Worm (Caenorhabditis elegans) whole organism, L4/young adult: ENCODE measurements around the gene B0546.3.
"Not testable (repeated sequence)": the region's sequence is repeated elsewhere in the genome, so short reads cannot be mapped to it uniquely, and the experiment has no call there.

ENCODE experiments used
- W03F9.2 ChIP-seq: fragments of 150-350 bp; optimal IDR thresholded peaks from 2 replicates; lab custom pipeline; 2014; ENCODE audit warnings: missing biosample characterization, missing genetic modification characterization
- dao-5 ChIP-seq: sonication (generic microtip); optimal IDR thresholded peaks from 2 replicates; lab custom pipeline; 2016; ENCODE audit warnings: missing genotype, missing genetic modification characterization, moderate library complexity, missing compliant biosample characterization
- him-1 ChIP-seq: sonication (generic microtip); optimal IDR thresholded peaks from 2 replicates; lab custom pipeline; 2016; ENCODE audit warnings: missing genotype, missing genetic modification reagents, missing genetic modification characterization, missing compliant biosample characterization

Gene B0546.3

DNA sequence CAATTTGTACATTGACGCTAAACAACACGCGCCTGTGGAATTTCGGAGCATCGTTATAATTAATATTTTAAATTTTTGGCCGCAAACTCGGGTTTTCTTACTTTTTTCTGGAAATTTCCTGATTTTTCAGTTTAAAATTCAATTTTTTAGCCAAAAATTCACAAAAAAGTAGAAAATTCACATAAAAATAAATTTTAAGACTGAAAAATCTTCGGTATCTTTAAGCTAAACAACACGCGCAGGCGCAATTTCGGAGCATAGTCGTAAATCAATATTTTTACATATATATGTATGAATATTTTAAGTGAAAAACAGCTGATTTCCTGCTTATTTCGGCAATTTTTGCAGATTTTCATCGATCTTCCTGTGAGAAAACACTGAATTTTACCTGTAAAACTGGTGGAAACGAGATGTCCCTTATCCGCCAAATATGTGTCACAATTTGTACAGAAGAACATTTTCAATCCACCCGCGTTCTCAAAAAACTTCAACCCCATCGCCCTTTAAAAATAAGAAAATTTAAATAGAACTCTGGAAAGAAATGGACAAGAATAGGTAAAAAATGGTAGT, at the start of gene B0546.3:
TSS of gene B0546.3 (minus strand) at position 504 of the 570 bp plus-strand sequence.
- TF ChIP-seq W03F9.2 (no peak), him-1 (tag; lab: Kevin White, UChicago) (no peak), dao-5 (tag; lab: Kevin White, UChicago) (no peak)

DNA sequence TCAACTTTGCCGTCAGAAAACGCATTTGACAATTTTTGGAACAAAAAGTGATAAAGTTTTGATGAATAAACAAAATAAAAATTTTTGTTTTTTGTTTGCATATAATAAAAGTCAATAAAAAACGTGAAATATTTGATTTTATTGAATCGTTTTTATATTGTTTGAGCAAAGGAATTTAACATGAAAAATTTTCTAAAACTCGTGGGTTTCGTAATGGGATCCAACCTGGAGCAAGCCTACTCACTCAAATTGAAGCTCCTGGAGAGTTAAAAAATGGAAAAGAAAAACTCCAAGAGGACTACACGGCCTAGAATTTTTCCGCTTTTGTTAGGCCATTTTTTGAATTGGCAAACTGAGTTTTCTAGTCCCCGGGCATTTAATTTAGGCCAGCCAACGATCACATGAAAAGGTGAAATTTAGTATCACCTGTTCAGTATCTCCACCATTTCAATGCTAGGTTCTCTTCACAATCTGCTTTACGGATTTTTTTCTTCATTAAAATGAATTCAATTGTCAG, 45.9 kb upstream of the B0546.3 start, which contains the start of the genes C04C3.9 and srz-60:
TSS of gene C04C3.9 (minus strand) at position 101 of the 517 bp plus-strand sequence.
TSS of gene srz-60 (plus strand) at position 467 of the 517 bp plus-strand sequence.
- TF ChIP-seq W03F9.2 (no peak), him-1 (tag; lab: Kevin White, UChicago) (no peak)

ce11 chrIV:3422516-3422915, 39.9 kb upstream of the B0546.3 start, which contains the start of gene C04C3.6:
TSS of gene C04C3.6 (minus strand) at chrIV:3422616.
- TF ChIP-seq W03F9.2 (no peak), him-1 (tag; lab: Kevin White, UChicago) (no peak), dao-5 (tag; lab: Kevin White, UChicago) (no peak)

DNA sequence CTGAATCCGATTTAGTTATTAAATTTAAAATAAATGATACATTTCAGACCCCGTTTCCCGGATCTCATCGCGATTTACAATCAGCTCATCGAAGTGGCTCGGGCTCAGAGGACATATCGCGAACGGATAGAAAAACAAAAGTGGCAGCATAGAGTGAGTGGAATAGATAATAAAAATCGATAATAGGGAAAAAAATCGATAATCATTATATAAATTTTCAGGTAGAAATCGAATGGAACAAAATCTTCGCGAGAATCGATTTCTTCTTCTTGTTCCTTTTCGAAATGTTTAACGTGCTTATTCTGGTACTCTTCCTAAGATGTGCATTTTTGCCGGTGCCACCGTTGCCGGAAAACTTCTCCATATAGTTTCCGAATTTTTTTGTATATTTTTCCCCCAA, 36.1 kb upstream of the B0546.3 start:
- TF ChIP-seq dao-5 (tag; lab: Kevin White, UChicago) (no peak), him-1 (tag; lab: Kevin White, UChicago) (no peak), W03F9.2 (no peak)

- TF ChIP-seq W03F9.2 (no peak), him-1 (tag; lab: Kevin White, UChicago) (no peak), dao-5 (tag; lab: Kevin White, UChicago) (no peak)
Measured at ce11 chrIV:3415383-3415782, 32.7 kb upstream of the B0546.3 start, which contains the start of gene lgc-9. TSS of gene lgc-9 (plus strand) at chrIV:3415683.

DNA sequence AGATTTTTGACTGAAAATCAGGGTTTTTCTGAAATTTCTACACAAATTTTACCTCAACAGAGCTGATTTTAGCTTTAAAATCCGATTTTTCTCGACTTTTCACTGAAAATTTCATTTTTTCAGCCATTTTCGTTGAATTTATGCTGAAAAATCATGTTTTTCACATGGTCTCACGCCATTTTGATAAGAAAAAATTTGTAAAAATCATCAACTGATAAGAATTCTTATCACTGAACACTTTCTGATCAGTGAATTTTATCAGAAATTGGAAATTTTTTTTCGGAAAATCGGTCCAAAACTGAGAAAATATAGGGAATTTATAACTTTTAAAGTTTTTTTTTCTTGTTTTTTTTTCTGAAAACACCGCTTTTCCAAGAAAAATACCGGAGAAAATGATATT, 18.3 kb upstream of the B0546.3 start:
- TF ChIP-seq dao-5 (tag; lab: Kevin White, UChicago): no peak
- no peak for TF ChIP-seq W03F9.2
- TF ChIP-seq him-1 (tag; lab: Kevin White, UChicago): no peak

DNA sequence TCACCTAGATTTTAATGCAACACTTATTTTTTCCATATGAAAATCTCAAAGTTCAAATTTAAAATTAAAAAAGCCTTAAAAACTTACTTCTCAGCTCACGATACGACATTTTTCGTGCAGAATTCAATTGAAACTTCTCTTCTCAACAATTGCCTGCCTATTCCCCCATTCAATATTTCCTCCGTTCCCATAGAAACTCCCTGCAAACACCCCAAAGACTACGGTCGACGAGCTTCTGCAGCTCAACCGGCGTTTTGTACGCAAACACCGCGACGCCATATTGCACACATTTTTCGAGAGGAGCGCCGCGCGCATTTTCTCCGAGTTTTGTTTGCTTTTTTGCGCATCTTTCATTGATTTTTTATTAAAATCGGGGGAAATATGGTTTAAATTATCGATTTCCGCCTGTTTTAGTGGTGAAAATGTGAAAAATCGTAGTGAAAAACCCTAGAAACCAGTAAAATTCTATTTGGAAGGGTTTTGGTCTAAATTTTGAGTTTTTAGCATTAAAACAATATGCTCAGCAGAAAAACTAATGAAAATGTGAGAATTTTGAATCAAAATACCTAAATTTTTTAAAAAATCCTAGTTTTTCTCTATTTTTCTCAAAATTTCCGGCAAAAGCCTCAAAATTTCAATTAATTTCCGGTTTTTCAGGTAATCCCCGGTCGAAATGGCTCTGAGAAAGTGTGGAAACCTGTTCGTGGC, 16.5 kb upstream of the B0546.3 start, which contains the start of the genes dyf-3 and pdhb-1:
TSS of gene dyf-3 (minus strand) at position 217 of the 708 bp plus-strand sequence.
TSS of gene pdhb-1 (plus strand) at position 658 of the 708 bp plus-strand sequence.
- TF ChIP-seq dao-5 (tag; lab: Kevin White, UChicago) (no peak), him-1 (tag; lab: Kevin White, UChicago) (no peak), W03F9.2 (no peak)

DNA sequence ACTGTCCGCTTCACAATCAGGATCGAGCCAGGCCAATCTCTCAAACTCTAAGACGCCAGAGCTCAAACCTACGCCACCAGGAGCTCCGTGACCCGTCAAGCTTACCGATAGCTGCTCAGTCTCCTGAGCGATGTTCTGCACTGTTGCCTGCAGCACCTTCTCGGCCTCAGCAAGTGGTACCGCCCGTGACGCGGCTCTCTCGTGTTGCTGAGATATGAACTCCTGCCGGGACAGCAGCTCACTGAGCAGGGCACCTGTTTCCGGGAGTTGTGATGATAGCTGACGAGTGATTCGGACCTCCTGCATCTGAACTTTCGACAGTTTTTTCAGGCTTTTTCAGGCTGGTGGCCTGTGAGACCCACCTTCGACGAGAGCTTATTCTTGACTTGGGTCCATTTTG, 15.4 kb upstream of the B0546.3 start:
- TF ChIP-seq him-1 (tag; lab: Kevin White, UChicago): no peak
- TF ChIP-seq W03F9.2: no peak
- TF ChIP-seq dao-5 (tag; lab: Kevin White, UChicago): no peak

DNA sequence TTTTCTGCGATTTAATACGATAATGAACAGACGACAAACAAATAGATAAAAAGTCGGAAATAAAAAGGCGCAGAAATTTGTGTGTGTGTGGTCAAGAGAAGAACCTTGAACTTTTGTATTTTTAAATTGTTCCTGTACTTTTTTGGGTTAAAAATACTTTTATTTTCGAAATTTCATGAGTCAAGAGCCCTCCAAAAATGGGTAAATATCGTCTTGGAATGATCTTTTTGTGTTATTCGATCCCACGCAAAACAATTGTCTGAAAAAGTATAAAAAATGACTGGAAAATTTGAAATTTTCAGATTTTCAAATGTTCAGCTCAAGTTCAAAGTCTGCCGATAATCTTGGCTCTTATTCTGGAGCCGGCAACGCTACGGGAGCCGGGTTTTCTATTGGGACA, 12.9 kb upstream of the B0546.3 start, which contains the start of gene C04C3.14:
TSS of gene C04C3.14 (plus strand) at position 301 of the 400 bp plus-strand sequence.
- TF ChIP-seq W03F9.2 (no peak), dao-5 (tag; lab: Kevin White, UChicago) (no peak), him-1 (tag; lab: Kevin White, UChicago) (no peak)

ce11 chrIV:3394066-3394465, 11.4 kb upstream of the B0546.3 start, which contains the start of gene C04C3.4:
TSS of gene C04C3.4 (plus strand) at chrIV:3394366.
- not testable (repeated sequence) for TF ChIP-seq dao-5 (tag; lab: Kevin White, UChicago); him-1 (tag; lab: Kevin White, UChicago); W03F9.2

DNA sequence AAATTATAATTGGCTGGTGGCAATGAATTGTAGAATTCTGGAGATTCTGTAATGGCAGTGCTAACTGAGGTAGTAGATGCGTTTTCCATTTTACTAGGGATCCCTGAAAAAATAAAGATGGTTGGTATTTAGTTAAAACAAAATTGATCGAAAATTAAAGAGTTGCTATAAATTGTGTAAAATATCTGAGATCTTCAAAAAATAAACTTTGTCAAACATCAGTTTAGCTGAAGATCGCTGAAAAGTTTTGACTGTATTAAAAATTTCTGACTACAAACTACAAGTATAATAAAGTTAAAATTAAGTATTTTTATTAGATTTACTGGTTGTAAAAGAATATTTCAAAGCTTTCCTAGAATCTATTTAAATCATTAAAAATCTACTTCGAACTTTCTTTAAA, 7.4 kb upstream of the B0546.3 start, which contains the start of gene B0546.5:
TSS of gene B0546.5 (minus strand) at position 101 of the 400 bp plus-strand sequence.
- TF ChIP-seq him-1 (tag; lab: Kevin White, UChicago); dao-5 (tag; lab: Kevin White, UChicago); W03F9.2: not testable (repeated sequence)

DNA sequence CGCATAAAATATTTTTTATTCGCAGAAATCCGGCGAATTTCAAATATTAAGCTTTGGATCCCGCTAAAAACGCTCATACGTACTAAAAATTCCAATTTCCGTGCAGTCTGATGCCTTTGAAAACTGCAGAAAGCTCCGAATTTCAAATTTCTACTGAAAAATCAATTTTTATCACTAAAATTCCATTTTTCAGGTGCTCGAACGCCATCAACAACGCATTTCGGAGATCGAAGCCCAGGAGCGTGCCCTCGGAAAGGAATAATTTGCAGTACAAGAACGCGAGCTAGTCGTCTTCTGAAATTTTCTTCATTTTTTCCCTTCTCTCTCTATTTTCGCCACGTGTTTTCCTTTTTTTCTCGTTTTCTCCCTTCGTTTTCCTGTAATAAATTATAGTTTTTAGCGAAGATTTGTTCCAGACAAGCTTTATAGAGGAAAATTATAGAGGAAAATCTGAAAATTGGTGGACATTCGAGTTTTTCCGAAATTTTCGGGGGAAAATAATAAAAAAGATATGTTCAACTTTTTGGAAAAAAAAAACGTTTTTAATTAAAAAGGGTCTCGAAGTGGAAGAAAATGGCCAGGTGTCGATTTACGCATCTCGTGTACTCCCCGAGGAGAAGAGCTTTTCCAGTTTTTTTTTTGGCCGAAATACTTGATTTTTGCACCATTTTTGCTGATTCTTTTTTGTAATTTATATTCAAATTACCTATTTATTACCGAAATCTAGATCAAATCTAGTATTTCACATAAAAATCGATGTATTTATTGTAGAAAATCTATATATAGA, 4.1 kb upstream of the B0546.3 start:
- TF ChIP-seq W03F9.2 (no peak), dao-5 (tag; lab: Kevin White, UChicago) (no peak), him-1 (tag; lab: Kevin White, UChicago) (no peak)
